Fruit fly (Drosophila melanogaster) whole organism, embryonic: ENCODE data around the gene scaf6.

Source experiments
- BEAF-32 ChIP-seq: fragments of 200-800 bp; sonication (Bioruptor generic); optimal IDR thresholded peaks from 3 replicates; lab custom pipeline; 2017; ENCODE audit warnings: missing biosample characterization, missing genetic modification characterization, mild to moderate bottlenecking, moderate library complexity, missing genetic modification reagents
- CG10267 ChIP-seq: fragments of 200-800 bp; sonication (Bioruptor generic); optimal IDR thresholded peaks from 2 replicates; lab custom pipeline; 2018; ENCODE audit warnings: missing biosample characterization, mild to moderate bottlenecking, missing genetic modification characterization, moderate library complexity
- CG10462 ChIP-seq: fragments of 200-800 bp; sonication (Bioruptor generic); optimal IDR thresholded peaks from 2 replicates; lab custom pipeline; 2016; ENCODE audit warnings: missing biosample characterization, missing genetic modification characterization
- CG12659 ChIP-seq: fragments of 200-800 bp; sonication (Bioruptor generic); optimal IDR thresholded peaks from 3 replicates; lab custom pipeline; 2017; ENCODE audit warnings: mild to moderate bottlenecking, missing biosample characterization, missing genetic modification reagents, missing genetic modification characterization
- CG13624 ChIP-seq: fragments of 200-800 bp; sonication (Bioruptor generic); optimal IDR thresholded peaks from 2 replicates; lab custom pipeline; 2016; ENCODE audit warnings: missing biosample characterization, missing genetic modification characterization
- CG14710 ChIP-seq: fragments of 200-800 bp; sonication (Bioruptor generic); optimal IDR thresholded peaks from 3 replicates; lab custom pipeline; 2019; ENCODE audit warnings: missing biosample characterization, mild to moderate bottlenecking, missing genetic modification characterization, moderate library complexity
- CG15514 ChIP-seq: fragments of 200-800 bp; sonication (Bioruptor generic); optimal IDR thresholded peaks from 3 replicates; lab custom pipeline; 2017; ENCODE audit warnings: missing biosample characterization, missing genetic modification characterization, mild to moderate bottlenecking, moderate library complexity, missing genetic modification reagents
- CG15696 ChIP-seq: fragments of 200-800 bp; sonication (Bioruptor generic); optimal IDR thresholded peaks from 2 replicates; lab custom pipeline; 2019; ENCODE audit warnings: missing biosample characterization, mild to moderate bottlenecking, missing genetic modification characterization, moderate library complexity
- CG1603 ChIP-seq: fragments of 200-800 bp; sonication (Bioruptor generic); optimal IDR thresholded peaks from 2 replicates; lab custom pipeline; 2019; ENCODE audit warnings: missing biosample characterization, mild to moderate bottlenecking, missing genetic modification characterization, moderate library complexity
- CG16863 ChIP-seq: fragments of 200-800 bp; sonication (Bioruptor generic); optimal IDR thresholded peaks from 3 replicates; lab custom pipeline; 2016; ENCODE audit warnings: missing biosample characterization, missing genetic modification characterization
- CG17186 ChIP-seq: fragments of 200-800 bp; sonication (Bioruptor generic); optimal IDR thresholded peaks from 3 replicates; lab custom pipeline; 2017; ENCODE audit warnings: missing biosample characterization, missing genetic modification reagents, missing genetic modification characterization
- CG17359 ChIP-seq: fragments of 200-800 bp; sonication (Bioruptor generic); optimal IDR thresholded peaks from 3 replicates; lab custom pipeline; 2018; ENCODE audit warnings: missing biosample characterization, mild to moderate bottlenecking, missing genetic modification characterization, moderate library complexity
- CG2199 ChIP-seq: fragments of 200-800 bp; sonication (Bioruptor generic); IDR thresholded peaks from 3 replicates; pipeline ENCODE4 v1.3.6; 2022; ENCODE audit warnings: missing biosample characterization, missing genetic modification characterization
- CG34376 ChIP-seq: fragments of 200-800 bp; sonication (Bioruptor generic); optimal IDR thresholded peaks from 2 replicates; lab custom pipeline; 2018; ENCODE audit warnings: missing biosample characterization, mild to moderate bottlenecking, missing genetic modification characterization
- CG3847 ChIP-seq: fragments of 200-800 bp; sonication (Bioruptor generic); IDR thresholded peaks from 2 replicates; pipeline ENCODE4 v1.3.6; 2022; ENCODE audit warnings: missing biosample characterization, missing genetic modification characterization
- CG4328 ChIP-seq: fragments of 200-800 bp; sonication (Bioruptor generic); optimal IDR thresholded peaks from 3 replicates; lab custom pipeline; 2017; ENCODE audit warnings: missing biosample characterization, missing genetic modification reagents, missing genetic modification characterization
- CG4360 ChIP-seq: fragments of 200-800 bp; sonication (Bioruptor generic); IDR thresholded peaks from 2 replicates; pipeline ENCODE4 v1.3.6; 2022; ENCODE audit warnings: missing biosample characterization, missing genetic modification characterization
- CG4617 ChIP-seq: fragments of 200-800 bp; sonication (Bioruptor generic); optimal IDR thresholded peaks from 3 replicates; lab custom pipeline; 2016; ENCODE audit warnings: missing biosample characterization, missing genetic modification characterization, borderline replicate concordance
- CG7928 ChIP-seq: fragments of 200-800 bp; sonication (Bioruptor generic); optimal IDR thresholded peaks from 2 replicates; lab custom pipeline; 2017; ENCODE audit warnings: missing biosample characterization, mild to moderate bottlenecking, missing genetic modification characterization
- CoRest ChIP-seq: fragments of 200-800 bp; sonication (Bioruptor generic); optimal IDR thresholded peaks from 3 replicates; lab custom pipeline; 2018; ENCODE audit warnings: missing biosample characterization, mild to moderate bottlenecking, missing genetic modification characterization, moderate library complexity
- CrebB ChIP-seq: fragments of 200-800 bp; sonication (Bioruptor generic); optimal IDR thresholded peaks from 3 replicates; lab custom pipeline; 2018; ENCODE audit warnings: missing biosample characterization, mild to moderate bottlenecking, missing genetic modification characterization
- Dll ChIP-seq: fragments of 200-800 bp; sonication (Bioruptor generic); IDR thresholded peaks from 4 replicates; pipeline ENCODE4 v1.3.6; 2022; ENCODE audit warnings: missing biosample characterization, missing genetic modification characterization; ENCODE audit not compliant: partially characterized antibody
- Doc3 ChIP-seq: fragments of 200-800 bp; sonication (Bioruptor generic); IDR thresholded peaks from 3 replicates; pipeline ENCODE4 v1.3.6; 2022; ENCODE audit warnings: missing biosample characterization, missing genetic modification characterization; ENCODE audit not compliant: partially characterized antibody
- Fer1 ChIP-seq: fragments of 200-800 bp; sonication (Bioruptor generic); optimal IDR thresholded peaks from 2 replicates; lab custom pipeline; 2017; ENCODE audit warnings: missing biosample characterization, mild to moderate bottlenecking, missing genetic modification characterization
- HmgZ ChIP-seq: fragments of 200-800 bp; sonication (Bioruptor generic); optimal IDR thresholded peaks from 2 replicates; lab custom pipeline; 2018; ENCODE audit warnings: missing biosample characterization, mild to moderate bottlenecking, missing genetic modification characterization
- Hsf ChIP-seq: fragments of 200-800 bp; sonication (Bioruptor generic); optimal IDR thresholded peaks from 3 replicates; lab custom pipeline; 2016; ENCODE audit warnings: missing biosample characterization, missing genetic modification characterization
- Lhr ChIP-seq: fragments of 200-800 bp; sonication (Bioruptor generic); optimal IDR thresholded peaks from 3 replicates; lab custom pipeline; 2017; ENCODE audit warnings: mild to moderate bottlenecking, missing biosample characterization, missing genetic modification reagents, missing genetic modification characterization
- MESR4 ChIP-seq: fragments of 200-800 bp; sonication (Bioruptor generic); optimal IDR thresholded peaks from 2 replicates; lab custom pipeline; 2018; ENCODE audit warnings: missing biosample characterization, mild to moderate bottlenecking, missing genetic modification characterization, moderate library complexity
- Mes4 ChIP-seq: fragments of 200-800 bp; sonication (Bioruptor generic); optimal IDR thresholded peaks from 2 replicates; lab custom pipeline; 2016; ENCODE audit warnings: missing biosample characterization, missing genetic modification characterization
- PHDP ChIP-seq: fragments of 200-800 bp; sonication (Bioruptor generic); optimal IDR thresholded peaks from 3 replicates; lab custom pipeline; 2018; ENCODE audit warnings: missing biosample characterization, mild to moderate bottlenecking, missing genetic modification characterization, moderate library complexity
- Rfx ChIP-seq: fragments of 200-800 bp; sonication (Bioruptor generic); IDR thresholded peaks from 2 replicates; pipeline ENCODE4 v1.3.6; 2022; ENCODE audit warnings: missing biosample characterization, missing genetic modification characterization
- Scr ChIP-seq: fragments of 200-800 bp; sonication (Bioruptor generic); IDR thresholded peaks from 2 replicates; pipeline ENCODE4 v1.3.6; 2022; ENCODE audit warnings: missing biosample characterization, missing genetic modification characterization; ENCODE audit not compliant: partially characterized antibody
- cato ChIP-seq: fragments of 200-800 bp; sonication (Bioruptor generic); optimal IDR thresholded peaks from 2 replicates; lab custom pipeline; 2016; ENCODE audit warnings: missing biosample characterization, missing genetic modification characterization, borderline replicate concordance
- ci ChIP-seq: fragments of 200-800 bp; sonication (Bioruptor generic); IDR thresholded peaks from 3 replicates; pipeline ENCODE4 v1.3.6; 2022; ENCODE audit warnings: missing biosample characterization, missing genetic modification characterization
- corto ChIP-seq: fragments of 200-800 bp; sonication (Bioruptor generic); optimal IDR thresholded peaks from 2 replicates; lab custom pipeline; 2016; ENCODE audit warnings: missing biosample characterization, mild to moderate bottlenecking, missing genetic modification characterization, moderate library complexity
- croc ChIP-seq: fragments of 200-800 bp; sonication (Bioruptor generic); conservative IDR thresholded peaks from 3 replicates; pipeline ENCODE4 v1.3.6; 2022; ENCODE audit warnings: missing biosample characterization, missing genetic modification characterization
- dmrt11E ChIP-seq: fragments of 200-800 bp; sonication (Bioruptor generic); optimal IDR thresholded peaks from 3 replicates; lab custom pipeline; 2018; ENCODE audit warnings: missing biosample characterization, mild to moderate bottlenecking, missing genetic modification characterization, moderate library complexity
- gcm ChIP-seq: fragments of 200-800 bp; sonication (Bioruptor generic); optimal IDR thresholded peaks from 2 replicates; lab custom pipeline; 2019; ENCODE audit warnings: missing biosample characterization, mild to moderate bottlenecking, missing genetic modification characterization, moderate library complexity
- gfzf ChIP-seq: fragments of 200-800 bp; sonication (Bioruptor generic); optimal IDR thresholded peaks from 2 replicates; lab custom pipeline; 2016; ENCODE audit warnings: missing biosample characterization, mild to moderate bottlenecking, missing genetic modification characterization, moderate library complexity
- kni ChIP-seq: fragments of 200-800 bp; sonication (Bioruptor generic); optimal IDR thresholded peaks from 3 replicates; lab custom pipeline; 2017; ENCODE audit warnings: mild to moderate bottlenecking, missing biosample characterization, missing genetic modification reagents, missing genetic modification characterization
- mirr ChIP-seq: fragments of 200-800 bp; sonication (Bioruptor generic); optimal IDR thresholded peaks from 3 replicates; lab custom pipeline; 2018; ENCODE audit warnings: missing biosample characterization, mild to moderate bottlenecking, missing genetic modification characterization
- pan ChIP-seq, 4 experiments: fragments of >200 bp in 3 of 4; fragments of 200-800 bp in 1 of 4; sonication (Bioruptor generic) in 1 of 4; optimal IDR thresholded peaks in 3 of 4; IDR thresholded peaks in 1 of 4; 2 replicates each; pipeline versions ENCODE4 v1.3.6 to Lab custom; 2017 to 2022; ENCODE audit warnings: missing biosample characterization in 2 of 4, missing genetic modification characterization in 2 of 4, mixed read lengths in 1 of 4
- phol ChIP-seq: fragments of 200-800 bp; sonication (Bioruptor generic); optimal IDR thresholded peaks from 3 replicates; lab custom pipeline; 2018; ENCODE audit warnings: missing biosample characterization, mild to moderate bottlenecking, missing genetic modification characterization, moderate library complexity
- sens ChIP-seq: fragments of 200-800 bp; sonication (Bioruptor generic); peaks from one replicate; lab custom pipeline; 2016; ENCODE audit warnings: missing biosample characterization, missing genetic modification characterization
- trem ChIP-seq: fragments of 200-800 bp; optimal IDR thresholded peaks from 3 replicates; lab custom pipeline; 2019; ENCODE audit warnings: missing biosample characterization, mild to moderate bottlenecking, missing genetic modification characterization, moderate library complexity
- vfl ChIP-seq: fragments of 200-800 bp; sonication (Bioruptor generic); optimal IDR thresholded peaks from 2 replicates; lab custom pipeline; 2016; ENCODE audit warnings: missing biosample characterization, missing genetic modification characterization
- zen ChIP-seq: fragments of 200-800 bp; sonication (Bioruptor generic); optimal IDR thresholded peaks from 3 replicates; lab custom pipeline; 2018; ENCODE audit warnings: missing biosample characterization, mild to moderate bottlenecking, missing genetic modification characterization, moderate library complexity
- zfh2 ChIP-seq: fragments of 200-800 bp; sonication (Bioruptor generic); optimal IDR thresholded peaks from 2 replicates; lab custom pipeline; 2016; ENCODE audit warnings: missing biosample characterization, missing genetic modification characterization

scaf6 gene

dm6 chr3L:17044799-17045198, 2.4 kb upstream of the scaf6 start, which contains the start of gene Pop5 (continued):
- TF ChIP-seq pan (optimal IDR thresholded peaks at IDR 0.05; lab: Kevin White, UChicago), result no peak
- TF ChIP-seq pan (GFP tag; optimal IDR thresholded peaks at IDR 0.05 in 1 of 2, IDR thresholded peaks at IDR 0.05 in 1 of 2), result no peak
- peak; percentile 54 for TF ChIP-seq MESR4 (GFP tag; lab: Kevin White, UChicago)
- peak; percentile 76 for TF ChIP-seq CG14710 (tag; lab: Kevin White, UChicago)
- TF ChIP-seq CG4617 (GFP tag; lab: Kevin White, UChicago), result peak; percentile 58
- peak; percentile 4 for TF ChIP-seq dmrt11E (tag; lab: Kevin White, UChicago)
- TF ChIP-seq CG3847 (GFP tag; lab: Robert Waterston, UW), result peak; percentile 56
- 0 out of 3 replicates have a peak, but pooled peaks have one; percentile 20 for TF ChIP-seq Doc3 (GFP tag; lab: Robert Waterston, UW)
- peak; percentile 57 for TF ChIP-seq BEAF-32
- no peak for TF ChIP-seq zfh2 (GFP tag; lab: Kevin White, UChicago)
- TF ChIP-seq vfl, result no peak
- peak; percentile 9 for TF ChIP-seq CG34376 (GFP tag; lab: Kevin White, UChicago)
- TF ChIP-seq CG10462 (GFP tag; lab: Kevin White, UChicago), result no peak
- peak; percentile 26; the same call in 1 of the 3 replicates for TF ChIP-seq ci (GFP tag; lab: Robert Waterston, UW)
- TF ChIP-seq corto, result no peak
- TF ChIP-seq CG4328 (GFP tag; lab: Kevin White, UChicago), result no peak
- no peak for TF ChIP-seq CG7928 (GFP tag; lab: Kevin White, UChicago)
- no peak for TF ChIP-seq CG4360
- 0 out of 4 replicates have a peak, but pooled peaks have one; percentile 33 for TF ChIP-seq Dll (GFP tag; lab: Robert Waterston, UW)
- TF ChIP-seq Fer1 (GFP tag; lab: Kevin White, UChicago), result peak; percentile 40
- TF ChIP-seq trem (tag; lab: Kevin White, UChicago), result peak; percentile 88
- TF ChIP-seq CG2199 (GFP tag; lab: Robert Waterston, UW), result no peak
- peak; percentile 53 for TF ChIP-seq Lhr (GFP tag; lab: Kevin White, UChicago)
- TF ChIP-seq PHDP (tag; lab: Kevin White, UChicago), result peak; percentile 38
- peak; percentile 54 for TF ChIP-seq sens
- TF ChIP-seq Hsf (GFP tag; lab: Kevin White, UChicago), result peak; percentile 3
- no peak for TF ChIP-seq cato (GFP tag; lab: Kevin White, UChicago)
- peak; percentile 61 for TF ChIP-seq CG15514
- TF ChIP-seq CG1603 (tag; lab: Kevin White, UChicago), result peak; percentile 72
- TF ChIP-seq phol (tag; lab: Kevin White, UChicago), result peak; percentile 54
- peak; percentile 50 for TF ChIP-seq CrebB
- TF ChIP-seq CG17359 (tag; lab: Kevin White, UChicago), result peak; percentile 19
- peak; percentile 55 for TF ChIP-seq Scr (GFP tag; lab: Robert Waterston, UW)
- peak; percentile 29 for TF ChIP-seq CG15696 (tag; lab: Kevin White, UChicago)
- TF ChIP-seq Mes4, result peak; percentile 0
- peak; percentile 34 for TF ChIP-seq gfzf
- peak; percentile 58 for TF ChIP-seq HmgZ (tag; lab: Kevin White, UChicago)
- peak; percentile 45; the same call in 1 of the 2 replicates for TF ChIP-seq Rfx (GFP tag; lab: Robert Waterston, UW)
- no peak for TF ChIP-seq croc (GFP tag; lab: Robert Waterston, UW)
- TF ChIP-seq gcm (GFP tag; lab: Kevin White, UChicago), result peak; percentile 21
- peak; percentile 13 for TF ChIP-seq CG16863 (GFP tag; lab: Kevin White, UChicago)
- TF ChIP-seq kni (GFP tag; lab: Kevin White, UChicago), result peak; percentile 33
- peak; percentile 43 for TF ChIP-seq mirr (GFP tag; lab: Kevin White, UChicago)
- TF ChIP-seq CG13624 (GFP tag; lab: Kevin White, UChicago), result peak; percentile 6
- no peak for TF ChIP-seq CG17186
- peak; percentile 69 for TF ChIP-seq CoRest
- TF ChIP-seq zen, result peak; percentile 28
- peak; percentile 24 for TF ChIP-seq CG10267
- TF ChIP-seq CG12659 (GFP tag; lab: Kevin White, UChicago), result peak; percentile 36
